Worm (Caenorhabditis elegans) whole organism, L1 larva: ENCODE measurements around the gene arrd-13.

Experiments used
- efl-1 ChIP-seq, 4 experiments: fragments of 150-350 bp; optimal IDR thresholded peaks in 3 of 4; peaks in 1 of 4; 1 replicate in 1 of 4; 2 replicates in 3 of 4; lab custom pipeline; 2014; ENCODE audit warnings: missing biosample characterization in 2 of 4, missing genetic modification characterization in 2 of 4, missing genetic modification reagents in 2 of 4
- elt-3 ChIP-seq, 6 experiments: fragments of 150-350 bp in 1 of 6; sonication (generic microtip); optimal IDR thresholded peaks; 2 replicates each; lab custom pipeline; 2017 to 2018; ENCODE audit warnings: missing biosample characterization in 6 of 6, missing genetic modification characterization in 6 of 6, inconsistent platforms in 1 of 6
- fos-1 ChIP-seq: fragments of 150-350 bp; optimal IDR thresholded peaks from 2 replicates; lab custom pipeline; 2014; ENCODE audit warnings: missing biosample characterization, missing genetic modification characterization
- lir-3 ChIP-seq: sonication (generic microtip); optimal IDR thresholded peaks from 2 replicates; lab custom pipeline; 2016; ENCODE audit warnings: mild to moderate bottlenecking, missing genetic modification characterization, moderate library complexity, missing compliant biosample characterization; ENCODE audit not compliant: poor library complexity
- lsy-2 ChIP-seq, 2 experiments: fragments of 150-350 bp; optimal IDR thresholded peaks; 2 replicates each; lab custom pipeline; 2014; ENCODE audit warnings: missing biosample characterization in 2 of 2, missing genetic modification characterization in 2 of 2
- mdl-1 ChIP-seq, 2 experiments: fragments of 150-350 bp; optimal IDR thresholded peaks; 2 replicates each; lab custom pipeline; 2014 to 2017; ENCODE audit warnings: missing biosample characterization in 2 of 2, missing genetic modification characterization in 2 of 2, inconsistent platforms in 1 of 2
- mep-1 ChIP-seq: fragments of 150-350 bp; optimal IDR thresholded peaks from 2 replicates; lab custom pipeline; 2014; ENCODE audit warnings: missing biosample characterization, missing genetic modification characterization
- nhr-237 ChIP-seq: fragments of 150-350 bp; optimal IDR thresholded peaks from 2 replicates; lab custom pipeline; 2014; ENCODE audit warnings: missing biosample characterization, missing genetic modification characterization
- pqm-1 ChIP-seq: sonication (generic microtip); optimal IDR thresholded peaks from 3 replicates; lab custom pipeline; 2017; ENCODE audit warnings: missing biosample characterization, missing genetic modification characterization
- skn-1 ChIP-seq: fragments of 150-350 bp; optimal IDR thresholded peaks from 2 replicates; lab custom pipeline; 2014; ENCODE audit warnings: missing biosample characterization, missing genetic modification characterization
- snpc-4 ChIP-seq: fragments of 150-350 bp; optimal IDR thresholded peaks from 2 replicates; lab custom pipeline; 2014; ENCODE audit warnings: missing biosample characterization, missing genetic modification characterization
- sptf-1 ChIP-seq: fragments of 150-350 bp; optimal IDR thresholded peaks from 2 replicates; lab custom pipeline; 2014; ENCODE audit warnings: missing biosample characterization, missing genetic modification characterization
- unc-86 ChIP-seq: sonication (generic microtip); optimal IDR thresholded peaks from 2 replicates; lab custom pipeline; 2016; ENCODE audit warnings: missing genetic modification characterization, missing compliant biosample characterization
- zip-4 ChIP-seq: fragments of 200-800 bp; sonication (Bioruptor generic); optimal IDR thresholded peaks from 2 replicates; lab custom pipeline; 2018; ENCODE audit warnings: mild to moderate bottlenecking, missing genetic modification characterization, moderate library complexity, missing compliant biosample characterization

ce11 chrII:13722763-13723162 is 35.4 kb upstream of the arrd-13 start, which contains the start of gene Y54G9A.5:
- no peak for TF ChIP-seq lir-3 (tag; lab: Kevin White, UChicago)
- TF ChIP-seq skn-1 (tag; lab: Kevin White, UChicago): no peak
- no peak for TF ChIP-seq fos-1
- peak; percentile 43 to 93 for TF ChIP-seq efl-1 (optimal IDR thresholded peaks at IDR 0.05; lab: Kevin White, UChicago)
- peak; percentile 55 to 95 for TF ChIP-seq efl-1 (GFP tag; optimal IDR thresholded peaks at IDR 0.05 in 1 of 2; lab: Kevin White, UChicago)
- no peak for TF ChIP-seq zip-4 (GFP tag; lab: Kevin White, UChicago)
- no peak for TF ChIP-seq snpc-4 (tag; lab: Kevin White, UChicago)
- no peak for TF ChIP-seq mdl-1 (tag; optimal IDR thresholded peaks at IDR 0.05; lab: Kevin White, UChicago)
- TF ChIP-seq pqm-1 (tag; lab: Kevin White, UChicago): no peak
- no peak for TF ChIP-seq sptf-1 (tag; lab: Kevin White, UChicago)
- no peak for TF ChIP-seq nhr-237 (tag; lab: Kevin White, UChicago)
- TF ChIP-seq unc-86 (tag; lab: Kevin White, UChicago): no peak
- TF ChIP-seq mep-1 (tag; lab: Kevin White, UChicago): no peak
- no peak for TF ChIP-seq elt-3 (tag; optimal IDR thresholded peaks at IDR 0.05; lab: Kevin White, UChicago)
- no peak for TF ChIP-seq lsy-2 (tag; optimal IDR thresholded peaks at IDR 0.05; lab: Kevin White, UChicago)
